Worm (Caenorhabditis elegans) whole organism, midembryonic: ENCODE data around the gene F53F8.7.
A peak's percentile ranks its signal among the peaks of the same experiment; 100 is the strongest.

ENCODE experiments used
- T22C8.4 ChIP-seq: fragments of 200-800 bp; sonication (Bioruptor generic); IDR thresholded peaks from 2 replicates; pipeline ENCODE4 v1.3.6; 2022; ENCODE audit warnings: missing genetic modification characterization, missing compliant biosample characterization
- cog-1 ChIP-seq: sonication (generic microtip); optimal IDR thresholded peaks from 2 replicates; lab custom pipeline; 2016; ENCODE audit warnings: missing genetic modification characterization, missing compliant biosample characterization
- flt-1 ChIP-seq: fragments of 200-800 bp; sonication (Bioruptor generic); IDR thresholded peaks from 2 replicates; pipeline ENCODE4 v1.3.6; 2022; ENCODE audit warnings: missing genetic modification characterization, missing compliant biosample characterization
- klf-2 ChIP-seq: fragments of 200-800 bp; sonication (Bioruptor generic); conservative IDR thresholded peaks from 2 replicates; pipeline ENCODE4 v1.3.6; 2022; ENCODE audit warnings: missing genetic modification reagents, missing genetic modification characterization, missing compliant biosample characterization
- med-1 ChIP-seq: sonication (generic microtip); optimal IDR thresholded peaks from 2 replicates; lab custom pipeline; 2017; ENCODE audit warnings: missing genetic modification characterization, mild to moderate bottlenecking, missing compliant biosample characterization, antibody characterized with exemption, missing genetic modification reagents; ENCODE audit not compliant: insufficient read depth
- ref-1 ChIP-seq: fragments of 200-800 bp; sonication (Bioruptor generic); conservative IDR thresholded peaks from 2 replicates; pipeline ENCODE4 v1.3.6; 2022; ENCODE audit warnings: missing genetic modification reagents, missing genetic modification characterization, missing compliant biosample characterization
- tab-1 ChIP-seq: fragments of 200-800 bp; sonication (Bioruptor generic); IDR thresholded peaks from 2 replicates; pipeline ENCODE4 v1.3.6; 2022; ENCODE audit warnings: missing genetic modification characterization, missing compliant biosample characterization
- ztf-23 ChIP-seq: fragments of 200-800 bp; sonication (Bioruptor generic); IDR thresholded peaks from 2 replicates; pipeline ENCODE4 v1.3.6; 2022; ENCODE audit warnings: missing genetic modification reagents, missing genetic modification characterization, missing compliant biosample characterization
- ztf-29 ChIP-seq: fragments of 200-800 bp; sonication (Bioruptor generic); IDR thresholded peaks from 2 replicates; pipeline ENCODE4 v1.3.6; 2022; ENCODE audit warnings: missing genetic modification reagents, missing genetic modification characterization, missing compliant biosample characterization

DNA sequence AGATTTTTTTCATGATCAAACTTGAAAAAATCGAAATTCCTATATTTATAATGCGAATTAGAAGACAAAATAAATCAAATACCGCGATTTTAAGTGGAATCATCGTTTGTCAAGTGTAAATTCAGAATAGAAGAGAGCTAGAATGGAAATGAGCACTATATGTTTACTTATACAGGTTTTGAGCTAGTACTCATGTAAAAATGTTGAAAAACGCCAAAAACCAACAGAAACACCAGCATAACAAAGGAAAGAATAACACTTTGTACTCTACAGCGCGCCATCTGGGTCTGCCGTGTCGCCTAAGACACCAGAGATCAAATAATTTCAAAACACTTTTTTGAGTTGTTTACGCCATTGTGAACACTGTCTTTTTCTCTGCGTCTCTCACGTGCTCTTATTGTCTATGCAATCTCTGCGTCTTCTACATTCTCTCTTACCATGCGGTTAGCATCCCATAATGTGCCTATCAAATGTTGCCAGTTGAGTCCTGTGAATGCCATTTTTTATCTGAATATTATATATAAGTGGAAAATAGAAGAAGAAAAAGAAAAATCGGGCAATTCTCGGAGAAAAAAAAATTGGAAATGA, 30.7 kb upstream of the F53F8.7 start, which contains the start of gene ipla-3:
- TF ChIP-seq ztf-29 (GFP tag; lab: Robert Waterston, UW) = no peak
- TF ChIP-seq tab-1 (GFP tag; lab: Robert Waterston, UW) = no peak
- no peak for TF ChIP-seq ztf-23
- peak; percentile 54 for TF ChIP-seq cog-1 (tag; lab: Kevin White, UChicago)
- TF ChIP-seq med-1 (GFP tag; lab: Kevin White, UChicago) = no peak
- TF ChIP-seq ref-1 (GFP tag; lab: Robert Waterston, UW) = no peak
- no peak for TF ChIP-seq T22C8.4 (GFP tag; lab: Robert Waterston, UW)
- no peak for TF ChIP-seq klf-2 (GFP tag; lab: Robert Waterston, UW)
- TF ChIP-seq flt-1 = no peak
